Worm (Caenorhabditis elegans) whole organism, mixed stage, embryonic: Measurements from ENCODE around the gene C46C2.5.

Experiments
- M03D4.4 ChIP-seq: sonication (generic microtip); optimal IDR thresholded peaks from 2 replicates; lab custom pipeline; 2017; ENCODE audit warnings: mild to moderate bottlenecking, missing genetic modification characterization, missing compliant biosample characterization
- blmp-1 ChIP-seq: fragments of 150-350 bp; optimal IDR thresholded peaks from 2 replicates; lab custom pipeline; 2014; ENCODE audit warnings: missing biosample characterization, missing genetic modification characterization
- ceh-39 ChIP-seq: fragments of 150-350 bp; optimal IDR thresholded peaks from 2 replicates; lab custom pipeline; 2014; ENCODE audit warnings: missing biosample characterization, missing genetic modification characterization
- ceh-43 ChIP-seq: fragments of 200-800 bp; sonication (Bioruptor generic); optimal IDR thresholded peaks from 2 replicates; lab custom pipeline; 2018; ENCODE audit warnings: mild to moderate bottlenecking, missing genetic modification characterization, moderate library complexity, missing compliant biosample characterization
- ceh-83 ChIP-seq: fragments of 200-800 bp; sonication (Bioruptor generic); optimal IDR thresholded peaks from 2 replicates; lab custom pipeline; 2018; ENCODE audit warnings: mild to moderate bottlenecking, missing genetic modification characterization, missing compliant biosample characterization
- ces-1 ChIP-seq: fragments of 150-350 bp; optimal IDR thresholded peaks from 2 replicates; lab custom pipeline; 2014; ENCODE audit warnings: missing biosample characterization, missing genetic modification reagents, missing genetic modification characterization
- drap-1 ChIP-seq: fragments of 200-800 bp; sonication (Bioruptor generic); optimal IDR thresholded peaks from 3 replicates; lab custom pipeline; 2018; ENCODE audit warnings: mild to moderate bottlenecking, missing genetic modification characterization, missing compliant biosample characterization
- elt-1 ChIP-seq: sonication (generic microtip); optimal IDR thresholded peaks from 2 replicates; lab custom pipeline; 2017; ENCODE audit warnings: missing genetic modification characterization, mild to moderate bottlenecking, missing compliant biosample characterization, antibody characterized with exemption, moderate library complexity, borderline replicate concordance; ENCODE audit not compliant: insufficient read depth
- elt-3 ChIP-seq: fragments of 150-350 bp; optimal IDR thresholded peaks from 2 replicates; lab custom pipeline; 2014; ENCODE audit warnings: missing biosample characterization, missing genetic modification characterization
- flh-1 ChIP-seq: fragments of 200-800 bp; sonication (Bioruptor generic); optimal IDR thresholded peaks from 2 replicates; lab custom pipeline; 2018; ENCODE audit warnings: mild to moderate bottlenecking, missing genetic modification characterization, moderate library complexity, missing compliant biosample characterization
- ham-2 ChIP-seq: fragments of 200-800 bp; sonication (Bioruptor generic); optimal IDR thresholded peaks from 2 replicates; lab custom pipeline; 2018; ENCODE audit warnings: mild to moderate bottlenecking, missing genetic modification characterization, missing compliant biosample characterization
- hlh-1 ChIP-seq: fragments of 150-350 bp; optimal IDR thresholded peaks from 2 replicates; lab custom pipeline; 2014; ENCODE audit warnings: missing biosample characterization, missing genetic modification reagents, missing genetic modification characterization
- lin-13 ChIP-seq: fragments of 150-350 bp; optimal IDR thresholded peaks from 2 replicates; lab custom pipeline; 2014; ENCODE audit warnings: missing biosample characterization, missing genetic modification characterization
- lin-32 ChIP-seq: fragments of 200-800 bp; sonication (Bioruptor generic); optimal IDR thresholded peaks from 2 replicates; lab custom pipeline; 2018; ENCODE audit warnings: mild to moderate bottlenecking, missing genetic modification characterization, missing compliant biosample characterization
- lsy-2 ChIP-seq: fragments of 150-350 bp; optimal IDR thresholded peaks from 2 replicates; lab custom pipeline; 2014; ENCODE audit warnings: missing biosample characterization, missing genetic modification characterization
- mab-5 ChIP-seq: fragments of 150-350 bp; optimal IDR thresholded peaks from 2 replicates; lab custom pipeline; 2014; ENCODE audit warnings: missing biosample characterization, missing genetic modification characterization
- mep-1 ChIP-seq: fragments of 150-350 bp; optimal IDR thresholded peaks from 2 replicates; lab custom pipeline; 2017; ENCODE audit warnings: missing biosample characterization, missing genetic modification reagents, missing genetic modification characterization, inconsistent platforms
- mls-2 ChIP-seq: sonication (generic microtip); optimal IDR thresholded peaks from 2 replicates; lab custom pipeline; 2016; ENCODE audit warnings: mild to moderate bottlenecking, missing genetic modification characterization, moderate library complexity, missing compliant biosample characterization
- nhr-12 ChIP-seq: fragments of 150-350 bp; optimal IDR thresholded peaks from 2 replicates; lab custom pipeline; 2014; ENCODE audit warnings: missing biosample characterization, missing genetic modification characterization
- nhr-237 ChIP-seq: fragments of 150-350 bp; optimal IDR thresholded peaks from 2 replicates; lab custom pipeline; 2014; ENCODE audit warnings: missing biosample characterization, missing genetic modification characterization
- nhr-28 ChIP-seq: fragments of 150-350 bp; optimal IDR thresholded peaks from 2 replicates; lab custom pipeline; 2014; ENCODE audit warnings: missing biosample characterization, missing genetic modification characterization
- nhr-76 ChIP-seq: sonication (generic microtip); optimal IDR thresholded peaks from 2 replicates; lab custom pipeline; 2017; ENCODE audit warnings: missing biosample characterization, missing genetic modification characterization
- pha-4 ChIP-seq: fragments of 150-350 bp; optimal IDR thresholded peaks from 2 replicates; lab custom pipeline; 2018; ENCODE audit warnings: missing biosample characterization, missing genetic modification reagents, missing genetic modification characterization
- sem-2 ChIP-seq: fragments of 200-800 bp; sonication (Bioruptor generic); optimal IDR thresholded peaks from 2 replicates; lab custom pipeline; 2018; ENCODE audit warnings: mild to moderate bottlenecking, missing genetic modification characterization, missing compliant biosample characterization
- snpc-4 ChIP-seq: fragments of 150-350 bp; optimal IDR thresholded peaks from 2 replicates; lab custom pipeline; 2014; ENCODE audit warnings: missing biosample characterization, missing genetic modification characterization
- sptf-1 ChIP-seq: sonication (generic microtip); optimal IDR thresholded peaks from 2 replicates; lab custom pipeline; 2017; ENCODE audit warnings: mild to moderate bottlenecking, missing genetic modification characterization, moderate library complexity, missing compliant biosample characterization
- tbx-8 ChIP-seq: fragments of 200-800 bp; sonication (Bioruptor generic); optimal IDR thresholded peaks from 2 replicates; lab custom pipeline; 2018; ENCODE audit warnings: mild to moderate bottlenecking, missing genetic modification characterization, moderate library complexity, missing compliant biosample characterization
- unc-120 ChIP-seq: sonication (generic microtip); optimal IDR thresholded peaks from 2 replicates; lab custom pipeline; 2017; ENCODE audit warnings: missing genetic modification characterization, missing compliant biosample characterization; ENCODE audit not compliant: poor library complexity, severe bottlenecking
- unc-39 ChIP-seq: fragments of 150-350 bp; optimal IDR thresholded peaks from 2 replicates; lab custom pipeline; 2014; ENCODE audit warnings: missing biosample characterization, missing genetic modification characterization
- unc-62 ChIP-seq: fragments of 150-350 bp; optimal IDR thresholded peaks from 2 replicates; lab custom pipeline; 2014; ENCODE audit warnings: missing biosample characterization, missing genetic modification reagents, missing genetic modification characterization
- zip-8 ChIP-seq: fragments of 150-350 bp; optimal IDR thresholded peaks from 2 replicates; lab custom pipeline; 2014; ENCODE audit warnings: missing biosample characterization, missing genetic modification characterization
- ztf-11 ChIP-seq: fragments of 150-350 bp; optimal IDR thresholded peaks from 2 replicates; lab custom pipeline; 2014; ENCODE audit warnings: missing biosample characterization, missing genetic modification characterization

Gene C46C2.5

ce11 chrIV:9169764-9170163 is 22.7 kb downstream of the C46C2.5 start:
- no peak for TF ChIP-seq mep-1 (tag; lab: Kevin White, UChicago)
- TF ChIP-seq nhr-237 (tag; lab: Kevin White, UChicago): no peak
- TF ChIP-seq lsy-2 (tag; lab: Kevin White, UChicago): no peak
- TF ChIP-seq pha-4: no peak
- TF ChIP-seq nhr-12: no peak
- no peak for TF ChIP-seq unc-39 (tag; lab: Kevin White, UChicago)
- no peak for TF ChIP-seq zip-8 (tag; lab: Kevin White, UChicago)
- no peak for TF ChIP-seq mab-5
- TF ChIP-seq ham-2: no peak
- no peak for TF ChIP-seq sem-2
- no peak for TF ChIP-seq M03D4.4 (tag; lab: Kevin White, UChicago)
- TF ChIP-seq tbx-8: no peak
- no peak for TF ChIP-seq ztf-11 (tag; lab: Kevin White, UChicago)
- TF ChIP-seq mls-2 (tag; lab: Kevin White, UChicago): no peak
- TF ChIP-seq ces-1 (GFP tag; lab: Kevin White, UChicago): no peak
- no peak for TF ChIP-seq hlh-1
- no peak for TF ChIP-seq elt-3
- TF ChIP-seq unc-120 (tag; lab: Kevin White, UChicago): no peak

- TF ChIP-seq ztf-11 (tag; lab: Kevin White, UChicago) (no peak), ces-1 (GFP tag; lab: Kevin White, UChicago) (no peak), hlh-1 (no peak), nhr-28 (tag; lab: Kevin White, UChicago) (no peak), unc-62 (GFP tag; lab: Kevin White, UChicago) (no peak), lsy-2 (tag; lab: Kevin White, UChicago) (no peak), elt-3 (no peak), pha-4 (no peak), elt-1 (tag; lab: Kevin White, UChicago) (no peak), sptf-1 (tag; lab: Kevin White, UChicago) (no peak), flh-1 (GFP tag; lab: Kevin White, UChicago) (no peak), tbx-8 (no peak), blmp-1 (tag; lab: Kevin White, UChicago) (no peak), snpc-4 (tag; lab: Kevin White, UChicago) (no peak), ham-2 (no peak), nhr-237 (tag; lab: Kevin White, UChicago) (no peak), lin-13 (tag; lab: Kevin White, UChicago) (no peak), mab-5 (no peak)
These were observed 26.7 kb downstream of the C46C2.5 start, which contains the start of gene C07C7.3 for ce11 chrIV:9165681-9166080. Gene C07C7.3 (plus strand): TSS chrIV:9166051.

- no peak for TF ChIP-seq elt-1 (tag; lab: Kevin White, UChicago)
- no peak for TF ChIP-seq mab-5
- TF ChIP-seq elt-3: no peak
- TF ChIP-seq drap-1 (GFP tag; lab: Kevin White, UChicago): no peak
- TF ChIP-seq unc-120 (tag; lab: Kevin White, UChicago): no peak
- no peak for TF ChIP-seq ceh-39 (tag; lab: Kevin White, UChicago)
- TF ChIP-seq sptf-1 (tag; lab: Kevin White, UChicago): no peak
- TF ChIP-seq snpc-4 (tag; lab: Kevin White, UChicago): no peak
- no peak for TF ChIP-seq mep-1 (tag; lab: Kevin White, UChicago)
- TF ChIP-seq nhr-76 (tag; lab: Kevin White, UChicago): no peak
- TF ChIP-seq sem-2: no peak
- no peak for TF ChIP-seq nhr-12
- no peak for TF ChIP-seq ceh-43 (GFP tag; lab: Kevin White, UChicago)
- no peak for TF ChIP-seq blmp-1 (tag; lab: Kevin White, UChicago)
- TF ChIP-seq flh-1 (GFP tag; lab: Kevin White, UChicago): no peak
These were observed 27.4 kb downstream of the C46C2.5 start, which contains the start of gene pcp-2 for ce11 chrIV:9165027-9165426. Gene pcp-2 (minus strand): TSS chrIV:9165127.

- TF ChIP-seq nhr-12: no peak
- TF ChIP-seq ztf-11 (tag; lab: Kevin White, UChicago): no peak
- no peak for TF ChIP-seq pha-4
- no peak for TF ChIP-seq elt-3
- no peak for TF ChIP-seq lin-32 (GFP tag; lab: Kevin White, UChicago)
- no peak for TF ChIP-seq ceh-83 (GFP tag; lab: Kevin White, UChicago)
- TF ChIP-seq hlh-1: no peak
- TF ChIP-seq, all 35 proteins: peak for 0
These were observed 32.6 kb downstream of the C46C2.5 start for ce11 chrIV:9159863-9160262.
